Fruit fly (Drosophila melanogaster) whole organism, wandering third instar larva: Measurements from ENCODE around the gene MED17.

Experiments
- Abd-B ChIP-seq: fragments of >200 bp; optimal IDR thresholded peaks from 2 replicates; lab custom pipeline; 2017; ENCODE audit warnings: missing biosample characterization, missing genetic modification characterization
- CG32264 ChIP-seq: fragments of 200-800 bp; sonication (Bioruptor generic); optimal IDR thresholded peaks from 2 replicates; lab custom pipeline; 2016; ENCODE audit warnings: missing biosample characterization, missing genetic modification characterization
- CG9705 ChIP-seq: fragments of 200-800 bp; sonication (Bioruptor generic); optimal IDR thresholded peaks from 2 replicates; lab custom pipeline; 2018; ENCODE audit warnings: missing biosample characterization, mild to moderate bottlenecking, missing genetic modification characterization
- CrebA ChIP-seq: fragments of 200-800 bp; sonication (Bioruptor generic); optimal IDR thresholded peaks from 2 replicates; lab custom pipeline; 2016; ENCODE audit warnings: missing biosample characterization, mild to moderate bottlenecking, missing genetic modification characterization, borderline replicate concordance
- Dfd ChIP-seq: fragments of >200 bp; optimal IDR thresholded peaks from 2 replicates; lab custom pipeline; 2017; ENCODE audit warnings: missing biosample characterization, missing genetic modification characterization
- Dif ChIP-seq: fragments of 200-275, 200-300 bp; sonication (Bioruptor generic); optimal IDR thresholded peaks from 2 replicates; lab custom pipeline; 2018; ENCODE audit warnings: missing biosample characterization, missing genetic modification characterization; ENCODE audit not compliant: partially characterized antibody
- GATAd ChIP-seq: sonication (Bioruptor generic); optimal IDR thresholded peaks from 2 replicates; lab custom pipeline; 2016; ENCODE audit warnings: missing biosample characterization, missing genetic modification characterization
- HLH106 ChIP-seq: fragments of 200-800 bp; optimal IDR thresholded peaks from 3 replicates; lab custom pipeline; 2019; ENCODE audit warnings: missing biosample characterization, mild to moderate bottlenecking, missing genetic modification characterization, moderate library complexity
- Hnf4 ChIP-seq: fragments of 200-800 bp; sonication (Bioruptor generic); optimal IDR thresholded peaks from 2 replicates; lab custom pipeline; 2016; ENCODE audit warnings: missing biosample characterization, mild to moderate bottlenecking, missing genetic modification characterization
- Hr78 ChIP-seq: fragments of >200 bp; optimal IDR thresholded peaks from 2 replicates; lab custom pipeline; 2017; ENCODE audit warnings: missing biosample characterization, missing genetic modification characterization
- Hr83 ChIP-seq: fragments of 200-300 bp; sonication (Bioruptor generic); optimal IDR thresholded peaks from 2 replicates; lab custom pipeline; 2016; ENCODE audit warnings: missing biosample characterization, mild to moderate bottlenecking, missing genetic modification characterization, moderate library complexity; ENCODE audit not compliant: poor library complexity, severe bottlenecking
- Jra ChIP-seq: sonication (Bioruptor generic); optimal IDR thresholded peaks from 2 replicates; lab custom pipeline; 2016; ENCODE audit warnings: missing biosample characterization, missing genetic modification characterization
- Mio ChIP-seq: sonication (Bioruptor generic); optimal IDR thresholded peaks from 2 replicates; lab custom pipeline; 2016; ENCODE audit warnings: missing biosample characterization, missing genetic modification characterization
- Myc ChIP-seq: fragments of >200 bp; optimal IDR thresholded peaks from 2 replicates; lab custom pipeline; 2017
- N ChIP-seq: fragments of >200 bp; optimal IDR thresholded peaks from 2 replicates; lab custom pipeline; 2018; ENCODE audit warnings: missing biosample characterization, missing external identifiers, missing genetic modification characterization
- OdsH ChIP-seq: fragments of 200-800 bp; sonication (Bioruptor generic); optimal IDR thresholded peaks from 2 replicates; lab custom pipeline; 2016; ENCODE audit warnings: missing biosample characterization, mild to moderate bottlenecking, missing genetic modification characterization
- Rel ChIP-seq, 2 experiments: fragments of 200-800 bp; sonication (Bioruptor generic) in 1 of 2; optimal IDR thresholded peaks; 2 replicates in 1 of 2; 3 replicates in 1 of 2; lab custom pipeline; 2016 to 2019; ENCODE audit warnings: mild to moderate bottlenecking in 2 of 2, missing biosample characterization in 2 of 2, missing genetic modification characterization in 2 of 2, moderate library complexity in 1 of 2
- Sp1 ChIP-seq: fragments of 200-800 bp; sonication (Bioruptor generic); optimal IDR thresholded peaks from 3 replicates; lab custom pipeline; 2019; ENCODE audit warnings: missing biosample characterization, mild to moderate bottlenecking, missing genetic modification characterization, moderate library complexity
- Vsx2 ChIP-seq: fragments of 200-300, 225-300 bp; sonication (Bioruptor generic); optimal IDR thresholded peaks from 2 replicates; lab custom pipeline; 2018; ENCODE audit warnings: missing biosample characterization, missing genetic modification characterization; ENCODE audit not compliant: partially characterized antibody
- br ChIP-seq: fragments of 200-800 bp; sonication (Bioruptor generic); optimal IDR thresholded peaks from 2 replicates; lab custom pipeline; 2016; ENCODE audit warnings: missing biosample characterization, missing genetic modification characterization
- brk ChIP-seq: fragments of 200-800 bp; sonication (Bioruptor generic); optimal IDR thresholded peaks from 2 replicates; lab custom pipeline; 2016; ENCODE audit warnings: missing biosample characterization, mild to moderate bottlenecking, missing genetic modification characterization
- dl ChIP-seq, 2 experiments: fragments of 175-275, 200-275 bp in 1 of 2; fragments of 200-275 bp in 1 of 2; sonication (Bioruptor generic); optimal IDR thresholded peaks; lab custom pipeline; 2018; ENCODE audit warnings: mild to moderate bottlenecking in 2 of 2, missing biosample characterization in 2 of 2, missing genetic modification characterization in 2 of 2, moderate library complexity in 2 of 2; ENCODE audit not compliant: partially characterized antibody in 2 of 2, insufficient read depth in 1 of 2
- dmrt93B ChIP-seq: fragments of 200-800 bp; sonication (Bioruptor generic); optimal IDR thresholded peaks from 2 replicates; lab custom pipeline; 2018; ENCODE audit warnings: missing biosample characterization, mild to moderate bottlenecking, missing genetic modification characterization
- dsf ChIP-seq: sonication (Bioruptor generic); optimal IDR thresholded peaks from 2 replicates; lab custom pipeline; 2016; ENCODE audit warnings: missing biosample characterization, missing genetic modification characterization, borderline replicate concordance
- ey ChIP-seq: fragments of 200-800 bp; sonication (Bioruptor generic); optimal IDR thresholded peaks from 2 replicates; lab custom pipeline; 2016; ENCODE audit warnings: missing biosample characterization, missing genetic modification characterization
- foxo ChIP-seq, 2 experiments: fragments of 200-800 bp; sonication (Bioruptor generic); optimal IDR thresholded peaks; 2 replicates in 1 of 2; 3 replicates in 1 of 2; lab custom pipeline; 2016 to 2017; ENCODE audit warnings: missing biosample characterization in 2 of 2, missing genetic modification characterization in 2 of 2
- fru ChIP-seq: fragments of 200-800 bp; sonication (Bioruptor generic); optimal IDR thresholded peaks from 3 replicates; lab custom pipeline; 2016; ENCODE audit warnings: missing biosample characterization, mild to moderate bottlenecking, missing genetic modification characterization
- h ChIP-seq: fragments of 200-800 bp; sonication (Bioruptor generic); optimal IDR thresholded peaks from 3 replicates; lab custom pipeline; 2016; ENCODE audit warnings: missing biosample characterization, mild to moderate bottlenecking, missing genetic modification characterization
- jim ChIP-seq: fragments of 175-275, 200-325 bp; sonication (Bioruptor generic); optimal IDR thresholded peaks from 2 replicates; lab custom pipeline; 2016; ENCODE audit warnings: missing biosample characterization, mild to moderate bottlenecking, missing genetic modification characterization
- lola ChIP-seq: fragments of >200 bp; optimal IDR thresholded peaks from 2 replicates; lab custom pipeline; 2017; ENCODE audit warnings: missing biosample characterization, missing genetic modification characterization
- pan ChIP-seq: fragments of >200 bp; optimal IDR thresholded peaks from 2 replicates; lab custom pipeline; 2017
- psq ChIP-seq: fragments of 200-800 bp; sonication (Bioruptor generic); optimal IDR thresholded peaks from 3 replicates; lab custom pipeline; 2017; ENCODE audit warnings: missing biosample characterization, mild to moderate bottlenecking, missing genetic modification characterization, moderate library complexity
- rgr ChIP-seq: fragments of 200-800 bp; sonication (Bioruptor generic); optimal IDR thresholded peaks from 3 replicates; lab custom pipeline; 2016; ENCODE audit warnings: missing biosample characterization, mild to moderate bottlenecking, missing genetic modification characterization
- sage ChIP-seq: fragments of 200-800 bp; sonication (Bioruptor generic); optimal IDR thresholded peaks from 2 replicates; lab custom pipeline; 2016; ENCODE audit warnings: missing biosample characterization, mild to moderate bottlenecking, missing genetic modification characterization
- sv ChIP-seq: fragments of 200-800 bp; sonication (Bioruptor generic); optimal IDR thresholded peaks from 3 replicates; lab custom pipeline; 2016; ENCODE audit warnings: missing biosample characterization, missing genetic modification characterization
- tai ChIP-seq: sonication (Bioruptor generic); optimal IDR thresholded peaks from 2 replicates; lab custom pipeline; 2016; ENCODE audit warnings: missing biosample characterization, missing genetic modification characterization
- usp ChIP-seq: fragments of >200 bp; optimal IDR thresholded peaks from 2 replicates; lab custom pipeline; 2017; ENCODE audit warnings: missing biosample characterization, missing genetic modification characterization
- woc ChIP-seq: sonication (Bioruptor generic); optimal IDR thresholded peaks from 2 replicates; lab custom pipeline; 2016; ENCODE audit warnings: missing biosample characterization, mild to moderate bottlenecking, missing genetic modification characterization

Gene MED17

dm6 chr3R:18167416-18168237 is 21.2 kb upstream of the MED17 start, which contains the start of gene wrd:
Gene wrd, plus strand, starts transcription at chr3R:18167757.
- peak; percentile 36 for TF ChIP-seq fru
- TF ChIP-seq Mio (GFP tag; lab: Kevin White, UChicago), result no peak
- TF ChIP-seq woc (GFP tag; lab: Kevin White, UChicago), result peak; percentile 9
- TF ChIP-seq lola, result no peak
- TF ChIP-seq rgr, result peak; percentile 9
- TF ChIP-seq foxo (GFP tag; optimal IDR thresholded peaks at IDR 0.05; lab: Kevin White, UChicago), result peak in 1 of 2 experiments; percentile 52
- peak; percentile 10 for TF ChIP-seq Hnf4
- peak; percentile 9 for TF ChIP-seq Sp1 (GFP tag; lab: Kevin White, UChicago)
- peak; percentile 18 for TF ChIP-seq br (GFP tag; lab: Kevin White, UChicago)
- no peak for TF ChIP-seq Dfd (GFP tag; lab: Kevin White, UChicago)
- peak; percentile 34 for TF ChIP-seq HLH106 (tag; lab: Kevin White, UChicago)
- TF ChIP-seq h, result peak; percentile 22
- TF ChIP-seq Rel (GFP tag; optimal IDR thresholded peaks at IDR 0.05; lab: Kevin White, UChicago), result no peak
- TF ChIP-seq Rel (tag; optimal IDR thresholded peaks at IDR 0.05; lab: Kevin White, UChicago), result peak; percentile 14

dm6 chr3R:18168398-18168797 is 20.5 kb upstream of the MED17 start:
- TF ChIP-seq Mio (GFP tag; lab: Kevin White, UChicago), result no peak
- no peak for TF ChIP-seq woc (GFP tag; lab: Kevin White, UChicago)
- TF ChIP-seq Hr78, result no peak
- peak; percentile 36 for TF ChIP-seq OdsH (GFP tag; lab: Kevin White, UChicago)
- TF ChIP-seq Hnf4, result peak; percentile 6
- TF ChIP-seq lola, result no peak
- TF ChIP-seq tai (GFP tag; lab: Kevin White, UChicago), result no peak
- no peak for TF ChIP-seq Dfd (GFP tag; lab: Kevin White, UChicago)
- no peak for TF ChIP-seq ey (GFP tag; lab: Kevin White, UChicago)
- TF ChIP-seq Myc (lab: Kevin White, UChicago), result no peak
- TF ChIP-seq br (GFP tag; lab: Kevin White, UChicago), result no peak
- peak; percentile 98 for TF ChIP-seq Dif
- TF ChIP-seq dsf (GFP tag; lab: Kevin White, UChicago), result no peak
- TF ChIP-seq pan, result no peak
- no peak for TF ChIP-seq dmrt93B (GFP tag; lab: Kevin White, UChicago)
- peak; percentile 34 for TF ChIP-seq HLH106 (tag; lab: Kevin White, UChicago)
- no peak for TF ChIP-seq CG32264 (GFP tag; lab: Kevin White, UChicago)
- TF ChIP-seq CG9705 (GFP tag; lab: Kevin White, UChicago), result no peak
- TF ChIP-seq h, result peak; percentile 29
- TF ChIP-seq Rel (GFP tag; optimal IDR thresholded peaks at IDR 0.05; lab: Kevin White, UChicago), result no peak
- TF ChIP-seq Rel (tag; optimal IDR thresholded peaks at IDR 0.05; lab: Kevin White, UChicago), result peak; percentile 8
- peak; percentile 10 for TF ChIP-seq Jra
- TF ChIP-seq Vsx2 (GFP tag; lab: Kevin White, UChicago), result peak; percentile 86
- TF ChIP-seq dl (GFP tag; optimal IDR thresholded peaks at IDR 0.05; lab: Kevin White, UChicago; ENCODE audit: insufficient read depth in 1 of 2, partially characterized antibody in 2 of 2), result peak; percentile 97
- TF ChIP-seq brk (GFP tag; lab: Kevin White, UChicago), result no peak
- TF ChIP-seq Sp1 (GFP tag; lab: Kevin White, UChicago), result peak; percentile 41
- TF ChIP-seq CrebA (GFP tag; lab: Kevin White, UChicago), result no peak
- no peak for TF ChIP-seq sage
- peak; percentile 31 for TF ChIP-seq fru
- peak; percentile 1 for TF ChIP-seq jim (GFP tag; lab: Kevin White, UChicago)
- TF ChIP-seq sv (GFP tag; lab: Kevin White, UChicago), result no peak
- no peak for TF ChIP-seq N (GFP tag; lab: Kevin White, UChicago)
- peak; percentile 58 for TF ChIP-seq rgr
- TF ChIP-seq foxo (GFP tag; optimal IDR thresholded peaks at IDR 0.05; lab: Kevin White, UChicago), result peak in 1 of 2 experiments; percentile 17
- peak; percentile 40 for TF ChIP-seq psq
- no peak for TF ChIP-seq Abd-B (GFP tag; lab: Kevin White, UChicago)
- TF ChIP-seq GATAd (GFP tag; lab: Kevin White, UChicago), result no peak
- no peak for TF ChIP-seq usp (GFP tag; lab: Kevin White, UChicago)
- TF ChIP-seq Hr83 (GFP tag; lab: Kevin White, UChicago), result peak; percentile 70
